Worm (Caenorhabditis elegans) whole organism, early embryonic: ENCODE data around the gene F35H12.5.

Experiments used
- B0310.2 ChIP-seq: sonication (generic microtip); optimal IDR thresholded peaks from 2 replicates; lab custom pipeline; 2016; ENCODE audit warnings: mild to moderate bottlenecking, missing genetic modification characterization, missing compliant biosample characterization
- F13C5.2 ChIP-seq: sonication (generic microtip); optimal IDR thresholded peaks from 2 replicates; lab custom pipeline; 2017; ENCODE audit warnings: mild to moderate bottlenecking, missing genetic modification characterization, inconsistent platforms, missing compliant biosample characterization
- aly-1 ChIP-seq: sonication (generic microtip); optimal IDR thresholded peaks from 2 replicates; lab custom pipeline; 2016; ENCODE audit warnings: missing genetic modification characterization, missing compliant biosample characterization
- ama-1 ChIP-seq: fragments of 150-350 bp; optimal IDR thresholded peaks from 2 replicates; lab custom pipeline; 2014
- ceh-13 ChIP-seq: fragments of 200-800 bp; sonication (Bioruptor generic); optimal IDR thresholded peaks from 2 replicates; lab custom pipeline; 2018; ENCODE audit warnings: mild to moderate bottlenecking, missing genetic modification characterization, missing compliant biosample characterization
- ceh-36 ChIP-seq: sonication (generic microtip); optimal IDR thresholded peaks from 2 replicates; lab custom pipeline; 2016; ENCODE audit warnings: missing genetic modification characterization, inconsistent platforms, missing compliant biosample characterization
- ets-7 ChIP-seq: sonication (generic microtip); optimal IDR thresholded peaks from 2 replicates; lab custom pipeline; 2016; ENCODE audit warnings: missing genotype, missing genetic modification characterization, missing compliant biosample characterization
- flt-1 ChIP-seq: fragments of 200-800 bp; sonication (Bioruptor generic); IDR thresholded peaks from 2 replicates; pipeline ENCODE4 v1.3.6; 2022; ENCODE audit warnings: missing genetic modification characterization, missing compliant biosample characterization
- hmbx-1 ChIP-seq: sonication (generic microtip); optimal IDR thresholded peaks from 2 replicates; lab custom pipeline; 2016; ENCODE audit warnings: mild to moderate bottlenecking, missing genetic modification characterization, missing compliant biosample characterization
- hmg-4 ChIP-seq: fragments of 200-800 bp; sonication (Bioruptor generic); optimal IDR thresholded peaks from 2 replicates; lab custom pipeline; 2018; ENCODE audit warnings: mild to moderate bottlenecking, missing genetic modification characterization, missing compliant biosample characterization
- hnd-1 ChIP-seq: sonication (generic microtip); optimal IDR thresholded peaks from 2 replicates; lab custom pipeline; 2016; ENCODE audit warnings: missing genetic modification characterization, missing compliant biosample characterization
- pes-1 ChIP-seq: fragments of 200-800 bp; sonication (Bioruptor generic); IDR thresholded peaks from 2 replicates; pipeline ENCODE4 v1.3.6; 2022; ENCODE audit warnings: missing genetic modification reagents, missing genetic modification characterization, missing compliant biosample characterization
- scrt-1 ChIP-seq: fragments of 200-800 bp; sonication (Bioruptor generic); IDR thresholded peaks from 2 replicates; pipeline ENCODE4 v1.3.6; 2022; ENCODE audit warnings: missing genetic modification characterization, missing compliant biosample characterization
- sea-1 ChIP-seq: fragments of 200-800 bp; sonication (Bioruptor generic); conservative IDR thresholded peaks from 2 replicates; pipeline ENCODE4 v1.3.6; 2022; ENCODE audit warnings: missing genetic modification characterization, missing compliant biosample characterization
- tbx-11 ChIP-seq: fragments of 200-800 bp; sonication (Bioruptor generic); IDR thresholded peaks from 2 replicates; pipeline ENCODE4 v1.3.6; 2022; ENCODE audit warnings: missing genetic modification characterization, missing compliant biosample characterization
- tbx-37 ChIP-seq: fragments of 200-800 bp; sonication (Bioruptor generic); conservative IDR thresholded peaks from 2 replicates; pipeline ENCODE4 v1.3.6; 2022; ENCODE audit warnings: missing genetic modification reagents, missing genetic modification characterization, missing compliant biosample characterization
- tra-4 ChIP-seq: sonication (generic microtip); optimal IDR thresholded peaks from 2 replicates; lab custom pipeline; 2017; ENCODE audit warnings: missing genetic modification characterization, missing compliant biosample characterization

Gene F35H12.5

DNA sequence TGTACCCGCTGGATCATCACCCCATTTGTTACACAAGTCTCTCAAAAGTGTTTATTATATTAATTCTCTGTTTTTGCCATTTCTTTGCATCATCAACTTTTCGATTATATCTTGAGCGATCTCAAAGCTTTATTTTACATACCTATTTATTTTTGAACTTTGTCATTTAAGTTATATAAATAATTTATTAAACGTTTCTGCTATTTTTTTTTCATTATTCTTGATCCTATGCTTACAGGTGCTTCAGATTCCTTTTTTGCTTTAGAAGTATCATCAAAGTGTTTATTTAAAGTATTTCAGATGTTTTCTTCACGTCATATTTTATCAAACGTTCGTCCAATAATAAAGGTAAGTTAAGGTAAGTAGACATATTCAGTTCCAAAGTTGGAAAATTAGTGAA is at the start of gene F35H12.5:
Gene F35H12.5, plus strand, starts transcription at position 301 of the 400 bp plus-strand sequence.
- TF ChIP-seq hmbx-1 (tag; lab: Kevin White, UChicago) (no peak), sea-1 (no peak), tra-4 (tag; lab: Kevin White, UChicago) (no peak), hnd-1 (tag; lab: Kevin White, UChicago) (no peak), ets-7 (tag; lab: Kevin White, UChicago) (no peak), pes-1 (no peak), tbx-37 (GFP tag; lab: Robert Waterston, UW) (no peak), scrt-1 (GFP tag; lab: Robert Waterston, UW) (no peak), ceh-13 (GFP tag; lab: Kevin White, UChicago) (no peak), aly-1 (tag; lab: Kevin White, UChicago) (no peak), hmg-4 (GFP tag; lab: Kevin White, UChicago) (no peak), B0310.2 (tag; lab: Kevin White, UChicago) (no peak), ama-1 (lab: Kevin White, UChicago) (no peak), flt-1 (no peak)

DNA sequence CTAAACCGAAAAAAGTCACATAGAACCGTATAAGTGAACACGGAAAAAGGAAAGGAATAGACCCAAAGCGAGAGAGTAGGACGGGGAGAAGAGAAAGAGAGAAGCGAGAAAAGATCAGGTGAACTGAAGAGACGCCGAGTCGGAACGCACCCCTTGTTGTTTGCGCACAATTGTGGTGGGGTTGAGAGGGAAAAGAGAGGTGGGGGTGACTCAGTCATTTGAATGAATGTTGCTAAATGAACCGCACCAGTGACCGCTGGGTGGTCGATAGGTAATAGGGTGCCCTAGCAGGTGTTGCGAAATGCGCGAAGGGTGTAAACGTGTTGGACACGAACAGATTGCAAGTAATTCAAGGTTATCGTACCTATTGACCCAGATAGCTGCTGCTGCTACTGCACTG is 47.2 kb upstream of the F35H12.5 start, which contains the start of gene lgl-1:
Gene lgl-1, minus strand, starts transcription at position 70 of the 400 bp plus-strand sequence.
- no peak for TF ChIP-seq flt-1
- TF ChIP-seq pes-1: no peak
- TF ChIP-seq tbx-37 (GFP tag; lab: Robert Waterston, UW): no peak
- TF ChIP-seq F13C5.2 (tag; lab: Kevin White, UChicago): peak; percentile 45
- TF ChIP-seq scrt-1 (GFP tag; lab: Robert Waterston, UW): 0 out of 2 replicates have a peak, but pooled peaks have one; percentile 41
- TF ChIP-seq B0310.2 (tag; lab: Kevin White, UChicago): no peak
- no peak for TF ChIP-seq hmbx-1 (tag; lab: Kevin White, UChicago)
- TF ChIP-seq ama-1 (lab: Kevin White, UChicago): no peak
- peak; percentile 90 for TF ChIP-seq hmg-4 (GFP tag; lab: Kevin White, UChicago)

DNA sequence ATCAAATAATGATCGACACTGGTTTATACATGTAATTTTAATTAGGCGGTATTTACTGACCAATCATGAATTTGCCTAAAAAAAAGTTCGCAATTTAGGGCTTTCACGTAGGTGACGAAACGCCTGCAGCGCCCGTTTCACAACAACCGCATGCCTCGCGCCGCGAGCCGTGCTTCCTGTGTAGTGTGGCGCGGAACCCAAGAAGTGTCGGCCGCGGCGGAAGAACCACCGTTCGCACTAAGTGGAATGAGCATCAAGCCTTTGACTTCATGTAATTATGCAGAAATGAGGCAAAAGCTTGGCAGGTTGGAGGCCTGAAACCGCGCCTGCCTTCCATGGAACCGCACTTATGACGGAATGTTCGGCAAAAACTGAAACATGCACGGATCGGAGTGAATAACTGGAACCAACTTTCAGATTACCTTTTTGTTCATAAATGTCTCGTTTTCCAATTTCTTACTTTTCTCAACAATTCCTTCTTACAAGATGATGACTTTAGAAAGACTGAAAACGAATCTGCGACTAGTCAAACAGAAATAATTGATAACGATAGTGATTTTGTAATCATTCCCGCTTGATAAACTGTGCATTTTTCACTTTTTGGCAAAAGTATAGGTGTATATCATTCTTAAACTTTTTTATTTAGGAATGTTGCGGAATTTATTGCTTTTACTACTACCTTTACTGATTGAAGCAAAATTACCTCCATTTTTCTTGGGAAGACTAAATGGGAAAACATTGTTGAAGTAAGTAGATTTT is 46.1 kb upstream of the F35H12.5 start, which contains the start of gene F56F10.1:
Gene F56F10.1, plus strand, starts transcription at position 647 of the 759 bp plus-strand sequence.
- TF ChIP-seq tra-4 (tag; lab: Kevin White, UChicago) (no peak), hnd-1 (tag; lab: Kevin White, UChicago) (no peak), scrt-1 (GFP tag; lab: Robert Waterston, UW) (no peak), F13C5.2 (tag; lab: Kevin White, UChicago) (no peak), ama-1 (lab: Kevin White, UChicago) (no peak)

DNA sequence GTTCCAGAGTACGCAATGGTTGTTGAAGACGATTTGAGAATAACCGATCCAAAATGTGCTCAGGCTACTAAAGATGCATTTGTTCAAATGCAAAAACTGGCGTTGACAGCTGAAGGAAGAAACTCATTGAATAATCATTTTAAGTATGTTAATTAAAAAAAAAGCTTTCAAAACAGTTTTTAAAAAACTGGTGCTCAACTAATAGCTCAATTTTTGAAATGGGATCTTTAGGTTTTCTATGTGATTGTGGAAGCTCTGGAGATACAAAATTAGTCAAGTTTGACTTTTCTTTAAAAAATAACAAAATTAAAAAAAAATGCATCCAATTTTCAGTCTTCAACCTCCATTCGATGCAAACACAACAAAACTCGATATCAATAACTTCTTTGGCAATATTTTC is 44.6 kb upstream of the F35H12.5 start:
- TF ChIP-seq ets-7 (tag; lab: Kevin White, UChicago): no peak

DNA sequence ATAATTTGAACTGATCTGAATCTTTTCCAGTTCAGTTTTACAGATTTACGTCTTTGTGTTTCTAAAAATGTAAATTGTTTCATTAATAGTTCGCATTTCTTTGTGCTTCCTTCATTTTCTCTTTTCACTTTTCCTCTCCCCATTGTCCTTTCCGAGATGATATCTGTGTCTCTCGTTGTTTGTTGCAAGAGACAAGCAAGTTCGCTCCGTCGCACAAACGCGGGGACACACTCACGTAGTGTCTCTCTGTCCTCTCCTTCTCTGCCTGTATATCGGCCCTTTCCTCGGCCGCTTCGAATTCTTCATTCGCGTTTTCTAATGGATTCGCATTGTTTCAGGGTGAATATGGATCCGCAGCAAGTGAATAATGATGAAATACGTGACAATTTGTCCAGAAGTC is 41.3 kb upstream of the F35H12.5 start, which contains the start of gene ZC13.1:
Gene ZC13.1, plus strand, starts transcription at position 305 of the 400 bp plus-strand sequence.
- peak; percentile 54 for TF ChIP-seq F13C5.2 (tag; lab: Kevin White, UChicago)
- no peak for TF ChIP-seq B0310.2 (tag; lab: Kevin White, UChicago)
- no peak for TF ChIP-seq sea-1
- no peak for TF ChIP-seq ets-7 (tag; lab: Kevin White, UChicago)
- peak; percentile 62 for TF ChIP-seq hmg-4 (GFP tag; lab: Kevin White, UChicago)

DNA sequence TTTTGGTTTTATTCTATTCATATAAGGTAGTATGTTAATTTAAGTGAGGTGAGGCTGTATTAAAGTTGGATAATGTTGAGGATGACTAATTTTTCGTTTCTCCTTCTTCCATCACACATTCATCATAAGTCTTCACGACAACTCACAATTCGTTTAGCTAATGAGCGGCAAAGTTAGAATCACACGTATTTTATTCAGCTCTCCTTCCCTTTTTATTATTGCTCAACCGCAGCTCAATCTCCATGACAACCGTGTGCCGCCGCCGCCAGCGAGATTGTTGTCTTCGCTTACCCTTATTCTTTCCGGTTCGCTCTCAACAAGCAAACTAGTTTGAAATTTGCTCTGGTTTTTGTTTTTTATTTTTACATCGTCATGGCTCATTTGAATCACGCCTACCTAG is 37.8 kb upstream of the F35H12.5 start, which contains the start of gene ZC13.2:
Gene ZC13.2, plus strand, starts transcription at position 301 of the 400 bp plus-strand sequence.
- TF ChIP-seq ceh-36 (tag; lab: Kevin White, UChicago) (no peak), sea-1 (no peak), B0310.2 (tag; lab: Kevin White, UChicago) (no peak), hmbx-1 (tag; lab: Kevin White, UChicago) (no peak), flt-1 (no peak), scrt-1 (GFP tag; lab: Robert Waterston, UW) (no peak), aly-1 (tag; lab: Kevin White, UChicago) (no peak), F13C5.2 (tag; lab: Kevin White, UChicago) (no peak), tra-4 (tag; lab: Kevin White, UChicago) (no peak), tbx-11 (GFP tag; lab: Robert Waterston, UW) (no peak), ama-1 (lab: Kevin White, UChicago) (no peak), ceh-13 (GFP tag; lab: Kevin White, UChicago) (no peak), hmg-4 (GFP tag; lab: Kevin White, UChicago) (no peak), tbx-37 (GFP tag; lab: Robert Waterston, UW) (no peak)

DNA sequence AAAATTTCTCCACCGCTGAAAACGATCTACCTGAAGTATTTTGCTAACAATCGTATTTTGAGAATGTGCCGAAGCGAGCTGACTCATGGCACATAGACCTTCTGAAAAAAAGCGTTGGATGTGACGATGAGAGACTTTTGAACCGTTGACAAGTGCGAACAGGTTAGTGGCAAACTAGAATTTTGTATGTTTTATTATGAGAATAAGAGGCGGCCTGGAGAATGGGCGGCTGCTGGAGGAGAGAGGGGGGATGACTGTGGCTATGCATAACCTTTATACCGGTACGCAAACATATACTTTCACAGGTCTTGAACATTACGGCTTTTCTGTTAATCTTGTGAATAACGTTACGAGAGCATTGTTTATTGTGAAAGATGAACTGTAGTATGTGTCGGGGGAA is 29.9 kb upstream of the F35H12.5 start, which contains the start of gene mam-1:
Gene mam-1, minus strand, starts transcription at position 101 of the 400 bp plus-strand sequence.
- TF ChIP-seq B0310.2 (tag; lab: Kevin White, UChicago) (no peak), hmbx-1 (tag; lab: Kevin White, UChicago) (no peak), sea-1 (no peak), tbx-37 (GFP tag; lab: Robert Waterston, UW) (no peak)

DNA sequence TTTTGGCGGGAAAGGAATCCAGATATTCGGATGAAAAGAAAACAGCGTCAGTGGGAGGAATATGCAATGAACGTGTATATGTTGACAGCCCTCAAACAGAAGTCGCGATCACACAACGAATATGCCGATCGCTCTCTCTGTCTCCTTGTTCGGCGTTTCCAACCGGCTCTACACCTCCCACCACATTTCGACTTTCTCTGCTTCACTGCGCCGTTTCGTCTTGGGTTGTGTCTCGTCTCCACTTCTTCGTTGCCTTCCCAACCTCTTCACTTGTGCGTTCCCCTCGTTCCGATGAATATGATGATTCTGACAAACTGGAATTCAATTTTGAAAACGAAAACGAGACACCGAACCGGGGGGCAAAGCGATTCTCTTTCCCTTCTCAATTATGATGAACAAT is 20.2 kb upstream of the F35H12.5 start, which contains the start of gene mab-7:
Gene mab-7, minus strand, starts transcription at position 101 of the 400 bp plus-strand sequence.
- TF ChIP-seq ceh-13 (GFP tag; lab: Kevin White, UChicago) (no peak), hmg-4 (GFP tag; lab: Kevin White, UChicago) (no peak), B0310.2 (tag; lab: Kevin White, UChicago) (no peak), sea-1 (no peak), hnd-1 (tag; lab: Kevin White, UChicago) (no peak), hmbx-1 (tag; lab: Kevin White, UChicago) (no peak), tbx-11 (GFP tag; lab: Robert Waterston, UW) (no peak), ets-7 (tag; lab: Kevin White, UChicago) (no peak), ceh-36 (tag; lab: Kevin White, UChicago) (no peak), tbx-37 (GFP tag; lab: Robert Waterston, UW) (no peak), F13C5.2 (tag; lab: Kevin White, UChicago) (no peak), tra-4 (tag; lab: Kevin White, UChicago) (no peak), ama-1 (lab: Kevin White, UChicago) (no peak), aly-1 (tag; lab: Kevin White, UChicago) (no peak), flt-1 (no peak), scrt-1 (GFP tag; lab: Robert Waterston, UW) (no peak), pes-1 (no peak)
